Worm (Caenorhabditis elegans): ENCODE measurements around the gene str-260.

ce11 chrV:3554869-3555268 lies 27.9 kb downstream of the str-260 start, which contains the start of gene grl-29:
- no peak for TF ChIP-seq che-1 (tag; optimal IDR thresholded peaks at IDR 0.05)
- no peak for TF ChIP-seq pros-1 (tag; optimal IDR thresholded peaks at IDR 0.05)
- no peak for TF ChIP-seq pqm-1 (tag; optimal IDR thresholded peaks at IDR 0.05)
- TF ChIP-seq pha-4 (tag; optimal IDR thresholded peaks at IDR 0.05), result no peak
- TF ChIP-seq ama-1 (optimal IDR thresholded peaks at IDR 0.05), result no peak
- TF ChIP-seq elt-2 (tag; optimal IDR thresholded peaks at IDR 0.05), result no peak
- TF ChIP-seq pax-1 (tag; optimal IDR thresholded peaks at IDR 0.05), result no peak
